Worm (Caenorhabditis elegans) whole organism, L2 larva: ENCODE measurements around the gene fbxa-107.

Experiments
- C34F6.9 ChIP-seq: fragments of 150-350 bp; optimal IDR thresholded peaks from 2 replicates; lab custom pipeline; 2014; ENCODE audit warnings: missing biosample characterization, missing genetic modification characterization
- R02D3.7 ChIP-seq: fragments of 150-350 bp; optimal IDR thresholded peaks from 2 replicates; lab custom pipeline; 2014; ENCODE audit warnings: missing biosample characterization, missing genetic modification characterization
- aly-2 ChIP-seq: fragments of 150-350 bp; optimal IDR thresholded peaks from 2 replicates; lab custom pipeline; 2014; ENCODE audit warnings: missing biosample characterization, missing genetic modification characterization
- blmp-1 ChIP-seq: sonication (generic microtip); optimal IDR thresholded peaks from 2 replicates; lab custom pipeline; 2017; ENCODE audit warnings: missing genetic modification characterization, mild to moderate bottlenecking, missing compliant biosample characterization, antibody characterized with exemption, moderate library complexity; ENCODE audit not compliant: insufficient read depth
- ceh-82 ChIP-seq: fragments of 150-350 bp; optimal IDR thresholded peaks from 2 replicates; lab custom pipeline; 2014; ENCODE audit warnings: missing biosample characterization, missing genetic modification characterization
- crh-2 ChIP-seq: sonication (generic microtip); optimal IDR thresholded peaks from 2 replicates; lab custom pipeline; 2017; ENCODE audit warnings: missing biosample characterization, missing genetic modification characterization
- dmd-4 ChIP-seq: sonication (generic microtip); optimal IDR thresholded peaks from 2 replicates; lab custom pipeline; 2017; ENCODE audit warnings: missing biosample characterization, missing genetic modification characterization
- elt-1 ChIP-seq: fragments of 150-350 bp; optimal IDR thresholded peaks from 2 replicates; lab custom pipeline; 2014; ENCODE audit warnings: missing biosample characterization, missing genetic modification characterization
- elt-3 ChIP-seq: sonication (generic microtip); optimal IDR thresholded peaks from 2 replicates; lab custom pipeline; 2017; ENCODE audit warnings: missing biosample characterization, missing genetic modification characterization
- lsy-2 ChIP-seq, 2 experiments: fragments of 150-350 bp in 1 of 2; sonication (generic microtip) in 1 of 2; optimal IDR thresholded peaks; 2 replicates each; lab custom pipeline; 2014 to 2017; ENCODE audit warnings: missing biosample characterization in 2 of 2, missing genetic modification characterization in 2 of 2
- mbf-1 ChIP-seq: sonication (generic microtip); optimal IDR thresholded peaks from 2 replicates; lab custom pipeline; 2017; ENCODE audit warnings: missing biosample characterization, missing genetic modification characterization
- nhr-11 ChIP-seq: fragments of 150-350 bp; optimal IDR thresholded peaks from 2 replicates; lab custom pipeline; 2014; ENCODE audit warnings: missing biosample characterization, missing genetic modification characterization
- nhr-12 ChIP-seq: fragments of 150-350 bp; optimal IDR thresholded peaks from 2 replicates; lab custom pipeline; 2014; ENCODE audit warnings: missing biosample characterization, missing genetic modification characterization
- nhr-237 ChIP-seq: fragments of 150-350 bp; optimal IDR thresholded peaks from 2 replicates; lab custom pipeline; 2014; ENCODE audit warnings: missing biosample characterization, missing genetic modification characterization
- sem-4 ChIP-seq: fragments of 150-350 bp; optimal IDR thresholded peaks from 2 replicates; lab custom pipeline; 2014; ENCODE audit warnings: missing biosample characterization, missing genetic modification reagents, missing genetic modification characterization
- snpc-4 ChIP-seq: fragments of 150-350 bp; optimal IDR thresholded peaks from 2 replicates; lab custom pipeline; 2014; ENCODE audit warnings: missing biosample characterization, missing genetic modification characterization
- zag-1 ChIP-seq: fragments of 150-350 bp; optimal IDR thresholded peaks from 2 replicates; lab custom pipeline; 2014; ENCODE audit warnings: missing biosample characterization, missing genetic modification characterization
- ztf-1 ChIP-seq: fragments of 200-800 bp; sonication (Bioruptor generic); conservative IDR thresholded peaks from 2 replicates; pipeline ENCODE4 v1.3.6; 2022; ENCODE audit warnings: missing genetic modification characterization, missing compliant biosample characterization
- ztf-11 ChIP-seq: sonication (generic microtip); optimal IDR thresholded peaks from 2 replicates; lab custom pipeline; 2017; ENCODE audit warnings: missing biosample characterization, missing genetic modification characterization

fbxa-107 gene

ce11 chrV:18168266-18168665 lies 44.5 kb downstream of the fbxa-107 start, which contains the start of gene C14A6.7:
TSS of gene C14A6.7 (minus strand) at chrV:18168366.
- TF ChIP-seq R02D3.7 (no peak), nhr-237 (tag; lab: Kevin White, UChicago) (no peak), elt-1 (no peak), ceh-82 (tag; lab: Kevin White, UChicago) (no peak), nhr-12 (tag; lab: Kevin White, UChicago) (no peak), mbf-1 (tag; lab: Kevin White, UChicago) (no peak), elt-3 (tag; lab: Kevin White, UChicago) (no peak), ztf-1 (no peak), snpc-4 (tag; lab: Kevin White, UChicago) (no peak), lsy-2 (tag; optimal IDR thresholded peaks at IDR 0.05; lab: Kevin White, UChicago) (no peak), zag-1 (tag; lab: Kevin White, UChicago) (no peak), ztf-11 (no peak), C34F6.9 (tag; lab: Kevin White, UChicago) (no peak), dmd-4 (tag; lab: Kevin White, UChicago) (no peak), crh-2 (tag; lab: Kevin White, UChicago) (no peak), aly-2 (tag; lab: Kevin White, UChicago) (no peak), nhr-11 (tag; lab: Kevin White, UChicago) (no peak)

ce11 chrV:18171568-18171967 lies 47.8 kb downstream of the fbxa-107 start, which contains the start of gene C14A6.8:
TSS of gene C14A6.8 (minus strand) at chrV:18171668.
- TF ChIP-seq blmp-1 (tag; lab: Kevin White, UChicago), result no peak
- TF ChIP-seq sem-4 (tag; lab: Kevin White, UChicago), result no peak
- TF ChIP-seq nhr-12 (tag; lab: Kevin White, UChicago), result no peak
